Fruit fly (Drosophila melanogaster): ENCODE results near the gene Ptp61F.

Ptp61F gene

DNA sequence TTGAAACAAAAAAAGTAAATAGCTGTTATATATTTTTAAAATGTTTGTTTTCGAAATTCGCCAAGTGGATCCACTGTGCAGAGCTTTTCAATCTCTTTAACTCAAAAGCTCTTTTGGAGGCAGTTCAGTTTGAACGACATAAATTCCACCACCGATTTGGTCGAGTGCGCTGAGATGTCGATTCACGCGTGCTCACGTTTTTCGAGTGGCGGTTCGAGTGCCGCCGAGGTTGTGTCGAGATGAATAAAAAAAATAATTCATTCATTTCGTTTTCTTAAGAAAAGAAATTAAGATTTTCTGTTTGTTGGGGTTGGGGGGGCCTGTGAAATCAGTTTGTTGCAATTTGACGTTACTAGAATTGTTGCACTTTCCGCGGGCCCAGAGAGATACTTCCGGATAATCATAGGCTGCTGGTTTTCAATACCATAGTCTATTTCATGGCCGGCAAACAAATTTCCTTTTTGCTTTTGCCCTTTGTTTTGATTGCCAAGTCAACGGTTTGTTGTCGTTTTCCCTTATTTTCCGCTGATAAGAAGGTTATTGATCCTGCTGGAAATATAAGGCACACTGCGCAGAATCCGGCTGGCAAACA, 13.6 kb upstream of the Ptp61F start (continued):
- no peak for TF ChIP-seq fd102C (GFP tag; optimal IDR thresholded peaks at IDR 0.05)
- peak; percentile 19 for TF ChIP-seq CG6854 (GFP tag; optimal IDR thresholded peaks at IDR 0.05)
- no peak for TF ChIP-seq GATAe (GFP tag; conservative IDR thresholded peaks at IDR 0.05)
- TF ChIP-seq vnd (GFP tag; IDR thresholded peaks at IDR 0.05; ENCODE audit: partially characterized antibody) = peak; percentile 66
- TF ChIP-seq CG31365 (tag; optimal IDR thresholded peaks at IDR 0.05) = no peak
- peak; percentile 100 for TF ChIP-seq pros (GFP tag; optimal IDR thresholded peaks at IDR 0.05)
- TF ChIP-seq CG14667 (GFP tag; IDR thresholded peaks at IDR 0.05) = no peak
- TF ChIP-seq D19B (GFP tag; optimal IDR thresholded peaks at IDR 0.05) = no peak
- no peak for TF ChIP-seq zfh2 (GFP tag; optimal IDR thresholded peaks at IDR 0.05)
- peak; percentile 41 for TF ChIP-seq ftz-f1 (GFP tag; optimal IDR thresholded peaks at IDR 0.05)
- TF ChIP-seq Gsc (GFP tag; IDR thresholded peaks at IDR 0.05) = no peak
- TF ChIP-seq bigmax (GFP tag; optimal IDR thresholded peaks at IDR 0.05) = no peak
- no peak for TF ChIP-seq br (optimal IDR thresholded peaks at IDR 0.05)
- TF ChIP-seq Fer3 (tag; optimal IDR thresholded peaks at IDR 0.05) = no peak
- TF ChIP-seq hkb (optimal IDR thresholded peaks at IDR 0.05) = no peak
- TF ChIP-seq hkb (GFP tag; IDR thresholded peaks at IDR 0.05) = no peak
- peak; percentile 71 for TF ChIP-seq HLH4C (GFP tag; IDR thresholded peaks at IDR 0.05; ENCODE audit: partially characterized antibody)
- TF ChIP-seq CG8089 (GFP tag; optimal IDR thresholded peaks at IDR 0.05) = no peak
- TF ChIP-seq sisA (GFP tag; IDR thresholded peaks at IDR 0.05) = no peak
- no peak for TF ChIP-seq Ada2b (GFP tag; IDR thresholded peaks at IDR 0.05)
- no peak for TF ChIP-seq CG4424 (GFP tag; optimal IDR thresholded peaks at IDR 0.05)
- no peak for TF ChIP-seq pb (GFP tag; optimal IDR thresholded peaks at IDR 0.05)
- TF ChIP-seq dm (GFP tag; optimal IDR thresholded peaks at IDR 0.05) = no peak
- TF ChIP-seq kni (GFP tag; optimal IDR thresholded peaks at IDR 0.05) = no peak
- no peak for TF ChIP-seq E2f2 (GFP tag; IDR thresholded peaks at IDR 0.05)
- TF ChIP-seq Mes4 (GFP tag; optimal IDR thresholded peaks at IDR 0.05) = no peak
- no peak for TF ChIP-seq CG3065 (GFP tag; optimal IDR thresholded peaks at IDR 0.05)
- no peak for TF ChIP-seq NfI (GFP tag; optimal IDR thresholded peaks at IDR 0.05)
- TF ChIP-seq en (GFP tag; optimal IDR thresholded peaks at IDR 0.05) = no peak
- peak in 1 of 3 experiments; percentile 37 for TF ChIP-seq Stat92E (GFP tag; optimal IDR thresholded peaks at IDR 0.05)
- no peak for TF ChIP-seq CG11456 (GFP tag; IDR thresholded peaks at IDR 0.05)
- TF ChIP-seq CG34422 (GFP tag; IDR thresholded peaks at IDR 0.05) = no peak
- no peak for TF ChIP-seq dmrt99B (tag; optimal IDR thresholded peaks at IDR 0.05)
- TF ChIP-seq Blimp-1 (GFP tag; optimal IDR thresholded peaks at IDR 0.05) = no peak
- TF ChIP-seq CG33213 (GFP tag; optimal IDR thresholded peaks at IDR 0.05) = no peak
- no peak for TF ChIP-seq peb (GFP tag; IDR thresholded peaks at IDR 0.05)
- no peak for TF ChIP-seq fu2 (GFP tag; optimal IDR thresholded peaks at IDR 0.05)
- TF ChIP-seq nerfin-1 (tag; optimal IDR thresholded peaks at IDR 0.05) = peak; percentile 85
- TF ChIP-seq gce (GFP tag; IDR thresholded peaks at IDR 0.05) = no peak
- no peak for TF ChIP-seq H15 (GFP tag; IDR thresholded peaks at IDR 0.05)
- no peak for TF ChIP-seq kah (GFP tag; optimal IDR thresholded peaks at IDR 0.05)
- no peak for TF ChIP-seq CG14965 (GFP tag; optimal IDR thresholded peaks at IDR 0.05; ENCODE audit: borderline replicate concordance)
- no peak for TF ChIP-seq CG1647 (GFP tag; optimal IDR thresholded peaks at IDR 0.05)
- TF ChIP-seq CG11398 (GFP tag; optimal IDR thresholded peaks at IDR 0.05) = no peak
- no peak for TF ChIP-seq Dp (GFP tag; optimal IDR thresholded peaks at IDR 0.05)
- peak; percentile 91 for TF ChIP-seq bbx (GFP tag; IDR thresholded peaks at IDR 0.05; ENCODE audit: partially characterized antibody)
- TF ChIP-seq CG43689 (GFP tag; IDR thresholded peaks at IDR 0.05) = no peak
- TF ChIP-seq so (GFP tag; IDR thresholded peaks at IDR 0.05) = peak; percentile 46; the same call in 2 of the 3 replicates
- TF ChIP-seq HHEX (GFP tag; optimal IDR thresholded peaks at IDR 0.05) = no peak
- no peak for TF ChIP-seq CG32767 (GFP tag; IDR thresholded peaks at IDR 0.05)
- no peak for TF ChIP-seq ssp (GFP tag; IDR thresholded peaks at IDR 0.05)
- peak; percentile 71 for TF ChIP-seq CG14860 (GFP tag; IDR thresholded peaks at IDR 0.05; ENCODE audit: partially characterized antibody)

All from whole organism, embryonic.